Fruit fly (Drosophila melanogaster) whole organism: ENCODE results near the gene GATAe.

Experiments used
- Dll ChIP-seq: fragments of >200 bp; optimal IDR thresholded peaks from 2 replicates; lab custom pipeline; 2017
- EcR ChIP-seq, 2 experiments: fragments of >200 bp; optimal IDR thresholded peaks; 2 replicates each; lab custom pipeline; 2017; ENCODE audit warnings: missing biosample characterization in 2 of 2, missing genetic modification characterization in 2 of 2, missing genetic modification reagents in 2 of 2
- pan ChIP-seq: fragments of >200 bp; optimal IDR thresholded peaks from 2 replicates; lab custom pipeline; 2017
- usp ChIP-seq: fragments of >200 bp; optimal IDR thresholded peaks from 2 replicates; lab custom pipeline; 2017; ENCODE audit warnings: missing biosample characterization, missing genetic modification characterization, mixed read lengths

dm6 chr3R:16046030-16046429 lies 37.1 kb downstream of the GATAe start, which contains the start of gene Jhbp5:
- TF ChIP-seq Dll (lab: Kevin White, UChicago): no peak
- no peak for TF ChIP-seq pan (lab: Kevin White, UChicago)
- no peak for TF ChIP-seq EcR (GFP tag; optimal IDR thresholded peaks at IDR 0.05; lab: Kevin White, UChicago)
- no peak for TF ChIP-seq usp (GFP tag; lab: Kevin White, UChicago)
